Fruit fly (Drosophila melanogaster) whole organism, embryonic: Measurements from ENCODE around the gene Mgat4b.

Experiments used
- Atf-2 ChIP-seq: fragments of 200-800 bp; sonication (Bioruptor generic); optimal IDR thresholded peaks from 2 replicates; lab custom pipeline; 2016; ENCODE audit warnings: missing biosample characterization, missing genetic modification characterization
- Bgb ChIP-seq: fragments of 200-800 bp; sonication (Bioruptor generic); IDR thresholded peaks from 2 replicates; pipeline ENCODE4 v1.3.6; 2022; ENCODE audit warnings: missing biosample characterization, missing genetic modification characterization; ENCODE audit not compliant: partially characterized antibody
- CG10366 ChIP-seq: fragments of 200-800 bp; sonication (Bioruptor generic); IDR thresholded peaks from 2 replicates; pipeline ENCODE4 v1.3.6; 2022; ENCODE audit warnings: missing biosample characterization, missing genetic modification characterization
- CG10979 ChIP-seq: fragments of 200-800 bp; sonication (Bioruptor generic); optimal IDR thresholded peaks from 2 replicates; lab custom pipeline; 2018; ENCODE audit warnings: missing biosample characterization, mild to moderate bottlenecking, missing genetic modification characterization, moderate library complexity
- CG11398 ChIP-seq: fragments of 200-800 bp; sonication (Bioruptor generic); optimal IDR thresholded peaks from 2 replicates; lab custom pipeline; 2016; ENCODE audit warnings: missing biosample characterization, missing genetic modification characterization
- CG11695 ChIP-seq: fragments of 200-800 bp; sonication (Bioruptor generic); IDR thresholded peaks from 3 replicates; pipeline ENCODE4 v1.3.6; 2022; ENCODE audit warnings: missing biosample characterization, missing genetic modification characterization
- CG11723 ChIP-seq: fragments of 200-800 bp; sonication (Bioruptor generic); optimal IDR thresholded peaks from 2 replicates; lab custom pipeline; 2017; ENCODE audit warnings: missing biosample characterization, mild to moderate bottlenecking, missing genetic modification characterization
- CG14050 ChIP-seq: fragments of 200-800 bp; sonication (Bioruptor generic); IDR thresholded peaks from 3 replicates; pipeline ENCODE4 v1.3.6; 2022; ENCODE audit warnings: missing biosample characterization, missing genetic modification characterization
- CG1602 ChIP-seq: fragments of 200-800 bp; sonication (Bioruptor generic); optimal IDR thresholded peaks from 3 replicates; lab custom pipeline; 2016; ENCODE audit warnings: missing biosample characterization, missing genetic modification characterization
- CG18262 ChIP-seq: fragments of 200-800 bp; optimal IDR thresholded peaks from 3 replicates; lab custom pipeline; 2019; ENCODE audit warnings: missing biosample characterization, mild to moderate bottlenecking, missing genetic modification characterization, moderate library complexity
- CG2678 ChIP-seq: fragments of 200-800 bp; sonication (Bioruptor generic); optimal IDR thresholded peaks from 3 replicates; lab custom pipeline; 2019; ENCODE audit warnings: missing biosample characterization, mild to moderate bottlenecking, missing genetic modification characterization, moderate library complexity
- CG32767 ChIP-seq: fragments of 200-800 bp; sonication (Bioruptor generic); IDR thresholded peaks from 2 replicates; pipeline ENCODE4 v1.3.6; 2022; ENCODE audit warnings: missing biosample characterization, missing genetic modification characterization
- CG42726 ChIP-seq: fragments of 200-800 bp; sonication (Bioruptor generic); IDR thresholded peaks from 2 replicates; pipeline ENCODE4 v1.3.6; 2022; ENCODE audit warnings: missing biosample characterization, missing genetic modification characterization; ENCODE audit not compliant: partially characterized antibody
- CG4730 ChIP-seq: fragments of 200-800 bp; sonication (Bioruptor generic); IDR thresholded peaks from 2 replicates; pipeline ENCODE4 v1.3.6; 2022; ENCODE audit warnings: missing biosample characterization, missing genetic modification characterization
- CG6654 ChIP-seq: fragments of 200-800 bp; sonication (Bioruptor generic); optimal IDR thresholded peaks from 2 replicates; lab custom pipeline; 2017; ENCODE audit warnings: missing biosample characterization, mild to moderate bottlenecking, missing genetic modification characterization
- CG6683 ChIP-seq: fragments of 200-800 bp; sonication (Bioruptor generic); optimal IDR thresholded peaks from 2 replicates; lab custom pipeline; 2017; ENCODE audit warnings: missing biosample characterization, mild to moderate bottlenecking, missing genetic modification characterization, missing genetic modification reagents
- CG6813 ChIP-seq: fragments of 200-800 bp; sonication (Bioruptor generic); optimal IDR thresholded peaks from 2 replicates; lab custom pipeline; 2017; ENCODE audit warnings: missing biosample characterization, missing genetic modification characterization, mild to moderate bottlenecking, moderate library complexity, missing genetic modification reagents
- CG6854 ChIP-seq: fragments of 200-800 bp; sonication (Bioruptor generic); optimal IDR thresholded peaks from 3 replicates; lab custom pipeline; 2017; ENCODE audit warnings: missing biosample characterization, mild to moderate bottlenecking, missing genetic modification characterization
- CG7357 ChIP-seq: fragments of 200-800 bp; sonication (Bioruptor generic); IDR thresholded peaks from 3 replicates; pipeline ENCODE4 v1.3.6; 2022; ENCODE audit warnings: missing biosample characterization, missing genetic modification characterization
- CG8290 ChIP-seq, 3 experiments: fragments of 200-800 bp; sonication (Bioruptor generic); optimal IDR thresholded peaks; 2 replicates each; lab custom pipeline; 2016 to 2019; ENCODE audit warnings: missing biosample characterization in 3 of 3, missing genetic modification characterization in 3 of 3, mild to moderate bottlenecking in 2 of 3, moderate library complexity in 1 of 3
- CG8359 ChIP-seq: fragments of 200-800 bp; sonication (Bioruptor generic); optimal IDR thresholded peaks from 2 replicates; lab custom pipeline; 2017; ENCODE audit warnings: missing biosample characterization, mild to moderate bottlenecking, missing genetic modification characterization, borderline replicate concordance
- CG9932 ChIP-seq: fragments of 200-800 bp; sonication (Bioruptor generic); IDR thresholded peaks from 2 replicates; pipeline ENCODE4 v1.3.6; 2022; ENCODE audit warnings: missing biosample characterization, missing genetic modification characterization
- Dek ChIP-seq: fragments of 200-800 bp; sonication (Bioruptor generic); optimal IDR thresholded peaks from 3 replicates; lab custom pipeline; 2019; ENCODE audit warnings: missing biosample characterization, mild to moderate bottlenecking, missing genetic modification characterization, moderate library complexity
- H2.0 ChIP-seq: fragments of 200-800 bp; sonication (Bioruptor generic); IDR thresholded peaks from 2 replicates; pipeline ENCODE4 v1.3.6; 2022; ENCODE audit warnings: missing biosample characterization, missing genetic modification characterization
- HHEX ChIP-seq: fragments of 200-800 bp; sonication (Bioruptor generic); optimal IDR thresholded peaks from 3 replicates; lab custom pipeline; 2017; ENCODE audit warnings: missing biosample characterization, mild to moderate bottlenecking, missing genetic modification characterization, missing genetic modification reagents
- HLH54F ChIP-seq: fragments of 200-800 bp; sonication (Bioruptor generic); optimal IDR thresholded peaks from 3 replicates; lab custom pipeline; 2016; ENCODE audit warnings: missing biosample characterization, missing genetic modification characterization
- Nf-YC ChIP-seq: fragments of 200-800 bp; optimal IDR thresholded peaks from 3 replicates; lab custom pipeline; 2019; ENCODE audit warnings: missing biosample characterization, mild to moderate bottlenecking, missing genetic modification characterization, moderate library complexity
- Stat92E ChIP-seq, 3 experiments: fragments of >200 bp in 2 of 3; fragments of 200-800 bp in 1 of 3; sonication (Bioruptor generic) in 1 of 3; optimal IDR thresholded peaks; 2 replicates each; lab custom pipeline; 2017 to 2019; ENCODE audit warnings: missing biosample characterization in 3 of 3, missing genetic modification characterization in 3 of 3, mild to moderate bottlenecking in 1 of 3, moderate library complexity in 1 of 3
- Usf ChIP-seq: fragments of 200-800 bp; sonication (Bioruptor generic); optimal IDR thresholded peaks from 2 replicates; lab custom pipeline; 2017; ENCODE audit warnings: missing genotype, missing biosample characterization, missing genetic modification characterization
- ac ChIP-seq: fragments of 200-800 bp; sonication (Bioruptor generic); optimal IDR thresholded peaks from 3 replicates; lab custom pipeline; 2017; ENCODE audit warnings: missing biosample characterization, mild to moderate bottlenecking, missing genetic modification characterization
- ap ChIP-seq: fragments of 200-800 bp; sonication (Bioruptor generic); IDR thresholded peaks from 2 replicates; pipeline ENCODE4 v1.3.6; 2022; ENCODE audit warnings: missing biosample characterization, missing genetic modification characterization
- bcd ChIP-seq: fragments of 200-800 bp; sonication (Bioruptor generic); optimal IDR thresholded peaks from 2 replicates; lab custom pipeline; 2017; ENCODE audit warnings: missing biosample characterization, mild to moderate bottlenecking, missing genetic modification characterization
- chm ChIP-seq: fragments of 200-800 bp; sonication (Bioruptor generic); IDR thresholded peaks from 2 replicates; pipeline ENCODE4 v1.3.6; 2022; ENCODE audit warnings: missing biosample characterization, missing genetic modification characterization
- ftz-f1 ChIP-seq: fragments of 200-800 bp; sonication (Bioruptor generic); optimal IDR thresholded peaks from 2 replicates; lab custom pipeline; 2016; ENCODE audit warnings: missing biosample characterization, missing genetic modification characterization
- knrl ChIP-seq: fragments of 200-800 bp; sonication (Bioruptor generic); IDR thresholded peaks from 3 replicates; pipeline ENCODE4 v1.3.6; 2022; ENCODE audit warnings: missing biosample characterization, missing genetic modification characterization; ENCODE audit not compliant: partially characterized antibody
- lab ChIP-seq: fragments of 200-800 bp; sonication (Bioruptor generic); optimal IDR thresholded peaks from 3 replicates; lab custom pipeline; 2017; ENCODE audit warnings: missing biosample characterization, missing genetic modification characterization, mild to moderate bottlenecking, moderate library complexity, missing genetic modification reagents
- psq ChIP-seq: fragments of 200-800 bp; sonication (Bioruptor generic); optimal IDR thresholded peaks from 2 replicates; lab custom pipeline; 2017; ENCODE audit warnings: missing biosample characterization, missing genetic modification characterization
- scrt ChIP-seq: fragments of 200-800 bp; sonication (Bioruptor generic); optimal IDR thresholded peaks from 2 replicates; lab custom pipeline; 2018; ENCODE audit warnings: missing biosample characterization, mild to moderate bottlenecking, missing genetic modification characterization, moderate library complexity
- sd ChIP-seq: fragments of 200-800 bp; sonication (Bioruptor generic); optimal IDR thresholded peaks from 3 replicates; lab custom pipeline; 2018; ENCODE audit warnings: missing biosample characterization, mild to moderate bottlenecking, missing genetic modification characterization, moderate library complexity
- sob ChIP-seq: fragments of 200-800 bp; sonication (Bioruptor generic); IDR thresholded peaks from 2 replicates; pipeline ENCODE4 v1.3.6; 2022; ENCODE audit warnings: missing biosample characterization, missing genetic modification characterization
- stwl ChIP-seq: fragments of 200-800 bp; sonication (Bioruptor generic); optimal IDR thresholded peaks from 3 replicates; lab custom pipeline; 2018; ENCODE audit warnings: missing biosample characterization, mild to moderate bottlenecking, missing genetic modification characterization, moderate library complexity
- toy ChIP-seq: fragments of 200-800 bp; sonication (Bioruptor generic); IDR thresholded peaks from 2 replicates; pipeline ENCODE4 v1.3.6; 2022; ENCODE audit warnings: missing biosample characterization, missing genetic modification characterization
- ttk ChIP-seq: fragments of 200-800 bp; sonication (Bioruptor generic); IDR thresholded peaks from 2 replicates; pipeline ENCODE4 v2.1.2; 2022; ENCODE audit warnings: missing biosample characterization, missing genetic modification characterization
- tup ChIP-seq: fragments of 200-800 bp; sonication (Bioruptor generic); optimal IDR thresholded peaks from 2 replicates; lab custom pipeline; 2016; ENCODE audit warnings: missing biosample characterization, mild to moderate bottlenecking, missing genetic modification characterization, moderate library complexity
- tx ChIP-seq: fragments of 200-800 bp; sonication (Bioruptor generic); optimal IDR thresholded peaks from 2 replicates; lab custom pipeline; 2016; ENCODE audit warnings: missing biosample characterization, missing genetic modification characterization
- usp ChIP-seq: fragments of >200 bp; optimal IDR thresholded peaks from 2 replicates; lab custom pipeline; 2017; ENCODE audit warnings: missing biosample characterization, missing genetic modification characterization
- vnd ChIP-seq: fragments of 200-800 bp; sonication (Bioruptor generic); IDR thresholded peaks from 3 replicates; pipeline ENCODE4 v1.3.6; 2022; ENCODE audit warnings: missing biosample characterization, missing genetic modification characterization; ENCODE audit not compliant: partially characterized antibody
- wek ChIP-seq: fragments of 200-800 bp; sonication (Bioruptor generic); optimal IDR thresholded peaks from 3 replicates; lab custom pipeline; 2018; ENCODE audit warnings: missing biosample characterization, mild to moderate bottlenecking, missing genetic modification characterization, moderate library complexity
- z ChIP-seq: fragments of 200-800 bp; sonication (Bioruptor generic); IDR thresholded peaks from 3 replicates; pipeline ENCODE4 v1.3.6; 2022; ENCODE audit warnings: missing biosample characterization, missing genetic modification characterization

The Mgat4b gene

DNA sequence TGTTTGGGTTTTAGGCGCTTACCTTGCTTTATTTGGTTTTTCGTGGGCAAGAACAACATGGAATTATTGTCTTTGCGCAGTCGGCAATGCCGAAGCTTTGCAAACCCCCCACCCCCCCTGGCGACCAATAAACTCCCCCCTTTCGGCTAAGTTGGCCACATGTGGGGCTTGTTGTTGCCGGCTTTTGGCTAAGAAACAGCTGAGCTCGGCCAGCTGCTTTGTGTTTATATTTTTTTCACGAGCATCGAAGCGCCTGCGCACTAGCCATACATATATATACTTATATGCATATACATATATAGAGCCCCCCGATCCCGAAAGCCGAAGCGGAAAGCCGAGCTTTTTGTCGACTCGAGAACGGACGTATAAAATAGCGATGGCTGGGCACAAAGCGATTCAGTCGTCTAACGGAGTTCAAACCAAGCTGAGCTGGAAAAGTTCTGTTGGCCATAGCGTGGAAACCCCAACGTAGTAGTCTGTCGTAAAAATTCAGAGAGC lies 35.7 kb upstream of the Mgat4b start, which contains the start of gene CG17839 (continued):
- TF ChIP-seq CG9932 (GFP tag; lab: Robert Waterston, UW) = peak; percentile 29; the same call in 1 of the 2 replicates
- no peak for TF ChIP-seq CG18262 (tag; lab: Kevin White, UChicago)
- TF ChIP-seq wek (GFP tag; lab: Kevin White, UChicago) = no peak
- no peak for TF ChIP-seq CG42726
- TF ChIP-seq sd (tag; lab: Kevin White, UChicago) = peak; percentile 79
- TF ChIP-seq CG8290 (GFP tag; optimal IDR thresholded peaks at IDR 0.05; lab: Kevin White, UChicago) = no peak
- peak in 1 of 2 experiments; percentile 57 for TF ChIP-seq CG8290 (tag; optimal IDR thresholded peaks at IDR 0.05; lab: Kevin White, UChicago)
- TF ChIP-seq ap = no peak
- peak; percentile 33 for TF ChIP-seq bcd
- peak; percentile 48; the same call in 1 of the 2 replicates for TF ChIP-seq sob (GFP tag; lab: Robert Waterston, UW)
- TF ChIP-seq Stat92E (GFP tag; optimal IDR thresholded peaks at IDR 0.05; lab: Kevin White, UChicago) = no peak
- TF ChIP-seq CG11398 (GFP tag; lab: Kevin White, UChicago) = no peak
- no peak for TF ChIP-seq z
- TF ChIP-seq HHEX (GFP tag; lab: Kevin White, UChicago) = peak; percentile 29
- no peak for TF ChIP-seq CG32767
- TF ChIP-seq ttk = no peak
- TF ChIP-seq scrt (GFP tag; lab: Kevin White, UChicago) = peak; percentile 83
- TF ChIP-seq H2.0 (GFP tag; lab: Robert Waterston, UW) = no peak
- no peak for TF ChIP-seq CG6654 (GFP tag; lab: Kevin White, UChicago)
- no peak for TF ChIP-seq toy (GFP tag; lab: Robert Waterston, UW)
- no peak for TF ChIP-seq ftz-f1
- peak; percentile 10 for TF ChIP-seq Dek (tag; lab: Kevin White, UChicago)
- TF ChIP-seq CG4730 (GFP tag; lab: Robert Waterston, UW) = no peak
- no peak for TF ChIP-seq Atf-2
- TF ChIP-seq Usf = no peak
- TF ChIP-seq CG6813 (GFP tag; lab: Kevin White, UChicago) = peak; percentile 41
- 0 out of 2 replicates have a peak, but pooled peaks have one; percentile 22 for TF ChIP-seq chm
- no peak for TF ChIP-seq vnd
- 0 out of 3 replicates have a peak, but pooled peaks have one; percentile 13 for TF ChIP-seq knrl (GFP tag; lab: Robert Waterston, UW)
- TF ChIP-seq CG14050 = no peak
- no peak for TF ChIP-seq HLH54F (GFP tag; lab: Kevin White, UChicago)
- TF ChIP-seq Nf-YC (tag; lab: Kevin White, UChicago) = peak; percentile 37
- no peak for TF ChIP-seq Bgb
- peak; percentile 71 for TF ChIP-seq lab (GFP tag; lab: Kevin White, UChicago)
- no peak for TF ChIP-seq CG10366 (GFP tag; lab: Robert Waterston, UW)
- peak; percentile 13 for TF ChIP-seq CG6854 (GFP tag; lab: Kevin White, UChicago)
- TF ChIP-seq CG11695 (GFP tag; lab: Robert Waterston, UW) = 0 out of 3 replicates have a peak, but pooled peaks have one; percentile 9
- no peak for TF ChIP-seq stwl (tag; lab: Kevin White, UChicago)
- no peak for TF ChIP-seq CG11723 (GFP tag; lab: Kevin White, UChicago)
- TF ChIP-seq ac (GFP tag; lab: Kevin White, UChicago) = no peak
- no peak for TF ChIP-seq tup (GFP tag; lab: Kevin White, UChicago)
- TF ChIP-seq usp (GFP tag; lab: Kevin White, UChicago) = no peak
- TF ChIP-seq CG6683 = no peak
- TF ChIP-seq CG10979 = no peak
- TF ChIP-seq CG2678 = peak; percentile 20
- no peak for TF ChIP-seq CG8359
- TF ChIP-seq psq = no peak
- no peak for TF ChIP-seq tx (GFP tag; lab: Kevin White, UChicago)
- TF ChIP-seq CG7357 (GFP tag; lab: Robert Waterston, UW) = no peak
- TF ChIP-seq CG1602 (GFP tag; lab: Kevin White, UChicago) = no peak
